Fruit fly (Drosophila melanogaster) whole organism, embryonic: ENCODE results near the gene elfless.

Experiments
- B-H2 ChIP-seq: fragments of 200-800 bp; sonication (Bioruptor generic); optimal IDR thresholded peaks from 2 replicates; lab custom pipeline; 2018; ENCODE audit warnings: missing biosample characterization, mild to moderate bottlenecking, missing genetic modification characterization
- CG14014 ChIP-seq: fragments of 200-800 bp; sonication (Bioruptor generic); IDR thresholded peaks from 2 replicates; pipeline ENCODE4 v1.3.6; 2022; ENCODE audit warnings: missing biosample characterization, missing genetic modification characterization
- CG14710 ChIP-seq: fragments of 200-800 bp; sonication (Bioruptor generic); optimal IDR thresholded peaks from 3 replicates; lab custom pipeline; 2019; ENCODE audit warnings: missing biosample characterization, mild to moderate bottlenecking, missing genetic modification characterization, moderate library complexity
- CG18262 ChIP-seq: fragments of 200-800 bp; optimal IDR thresholded peaks from 3 replicates; lab custom pipeline; 2019; ENCODE audit warnings: missing biosample characterization, mild to moderate bottlenecking, missing genetic modification characterization, moderate library complexity
- HLH54F ChIP-seq: fragments of 200-800 bp; sonication (Bioruptor generic); optimal IDR thresholded peaks from 3 replicates; lab custom pipeline; 2016; ENCODE audit warnings: missing biosample characterization, missing genetic modification characterization
- Hmx ChIP-seq: fragments of 200-800 bp; sonication (Bioruptor generic); optimal IDR thresholded peaks from 2 replicates; lab custom pipeline; 2016; ENCODE audit warnings: missing biosample characterization, missing genetic modification characterization
- Hr39 ChIP-seq: fragments of >200 bp; optimal IDR thresholded peaks from 2 replicates; lab custom pipeline; 2017
- MBD-R2 ChIP-seq: fragments of 200-800 bp; sonication (Bioruptor generic); IDR thresholded peaks from 2 replicates; pipeline ENCODE4 v1.3.6; 2022; ENCODE audit warnings: missing biosample characterization, missing genetic modification characterization
- ac ChIP-seq: fragments of 200-800 bp; sonication (Bioruptor generic); optimal IDR thresholded peaks from 3 replicates; lab custom pipeline; 2017; ENCODE audit warnings: missing biosample characterization, mild to moderate bottlenecking, missing genetic modification characterization
- croc ChIP-seq: fragments of 200-800 bp; sonication (Bioruptor generic); conservative IDR thresholded peaks from 3 replicates; pipeline ENCODE4 v1.3.6; 2022; ENCODE audit warnings: missing biosample characterization, missing genetic modification characterization
- fd96Cb ChIP-seq: fragments of 200-800 bp; sonication (Bioruptor generic); optimal IDR thresholded peaks from 2 replicates; lab custom pipeline; 2018; ENCODE audit warnings: missing biosample characterization, mild to moderate bottlenecking, missing genetic modification characterization, moderate library complexity
- wek ChIP-seq: fragments of 200-800 bp; sonication (Bioruptor generic); optimal IDR thresholded peaks from 3 replicates; lab custom pipeline; 2018; ENCODE audit warnings: missing biosample characterization, mild to moderate bottlenecking, missing genetic modification characterization, moderate library complexity

DNA sequence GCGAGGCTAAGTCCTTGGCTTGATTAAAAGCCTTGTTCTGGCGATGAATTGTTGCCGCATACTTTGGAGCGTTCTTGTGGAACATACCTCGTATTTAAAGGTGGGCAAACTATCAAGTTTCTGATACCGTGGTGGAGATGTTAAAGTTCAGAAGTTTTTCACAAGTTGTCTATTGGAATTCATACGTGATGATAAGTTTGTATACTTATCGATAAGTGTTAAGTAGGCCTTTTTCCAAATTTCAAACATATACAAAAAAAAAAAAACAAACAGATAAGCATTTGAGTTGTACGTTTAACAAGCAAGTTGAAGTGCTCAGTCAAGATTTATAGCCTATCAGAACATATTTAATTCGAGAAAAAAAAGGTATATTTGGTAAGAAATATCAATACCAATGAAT lies 25.2 kb downstream of the elfless start, which contains the start of gene CG5681:
- TF ChIP-seq wek (GFP tag; lab: Kevin White, UChicago), result no peak
- TF ChIP-seq CG14014, result no peak
- no peak for TF ChIP-seq HLH54F (GFP tag; lab: Kevin White, UChicago)
- no peak for TF ChIP-seq croc (GFP tag; lab: Robert Waterston, UW)
- no peak for TF ChIP-seq Hmx (GFP tag; lab: Kevin White, UChicago)
- no peak for TF ChIP-seq CG14710 (tag; lab: Kevin White, UChicago)
- no peak for TF ChIP-seq fd96Cb (tag; lab: Kevin White, UChicago)
- no peak for TF ChIP-seq Hr39 (lab: Kevin White, UChicago)
- no peak for TF ChIP-seq ac (GFP tag; lab: Kevin White, UChicago)
- no peak for TF ChIP-seq CG18262 (tag; lab: Kevin White, UChicago)
- no peak for TF ChIP-seq B-H2 (GFP tag; lab: Kevin White, UChicago)
- no peak for TF ChIP-seq MBD-R2 (GFP tag; lab: Robert Waterston, UW)
